Fruit fly (Drosophila melanogaster): ENCODE measurements around the gene CG42367.

CG42367 gene

dm6 chr2L:9908468-9908967 lies 21.9 kb upstream of the CG42367 start, which contains the start of gene CG13124 (continued):
- TF ChIP-seq ato (GFP tag; IDR thresholded peaks at IDR 0.05; ENCODE audit: partially characterized antibody) (no peak), HLH4C (GFP tag; IDR thresholded peaks at IDR 0.05; ENCODE audit: partially characterized antibody) (no peak), CG3995 (GFP tag; optimal IDR thresholded peaks at IDR 0.05) (peak; percentile 22), CG10209 (GFP tag; optimal IDR thresholded peaks at IDR 0.05) (no peak), CG18262 (tag; optimal IDR thresholded peaks at IDR 0.05) (no peak), CG34376 (GFP tag; optimal IDR thresholded peaks at IDR 0.05) (peak; percentile 62), Mad (GFP tag; optimal IDR thresholded peaks at IDR 0.05) (no peak), CG7987 (GFP tag; optimal IDR thresholded peaks at IDR 0.05) (no peak), CG11085 (GFP tag; IDR thresholded peaks at IDR 0.05) (no peak), gcm (GFP tag; optimal IDR thresholded peaks at IDR 0.05) (no peak), CG4328 (GFP tag; optimal IDR thresholded peaks at IDR 0.05) (no peak), CG14441 (GFP tag; IDR thresholded peaks at IDR 0.05) (no peak), tll (GFP tag; optimal IDR thresholded peaks at IDR 0.05) (no peak), Abd-B (GFP tag; optimal IDR thresholded peaks at IDR 0.05) (no peak), Dek (tag; optimal IDR thresholded peaks at IDR 0.05) (no peak), CG14014 (GFP tag; IDR thresholded peaks at IDR 0.05) (peak; percentile 24; the same call in 1 of the 2 replicates), CG17385 (GFP tag; optimal IDR thresholded peaks at IDR 0.05) (peak; percentile 58), sima (GFP tag; optimal IDR thresholded peaks at IDR 0.05) (no peak), Awh (GFP tag; IDR thresholded peaks at IDR 0.05) (no peak), run (tag; optimal IDR thresholded peaks at IDR 0.05) (no peak), CG4820 (GFP tag; optimal IDR thresholded peaks at IDR 0.05) (no peak), Adf1 (GFP tag; IDR thresholded peaks at IDR 0.05) (peak; percentile 42; the same call in 1 of the 2 replicates), CG18476 (GFP tag; optimal IDR thresholded peaks at IDR 0.05) (no peak), CG6854 (GFP tag; optimal IDR thresholded peaks at IDR 0.05) (peak; percentile 42), CrebB (tag; optimal IDR thresholded peaks at IDR 0.05) (peak; percentile 44), CG8765 (GFP tag; IDR thresholded peaks at IDR 0.05) (no peak), lov (optimal IDR thresholded peaks at IDR 0.05) (no peak), lov (GFP tag; IDR thresholded peaks at IDR 0.05) (no peak), CG16815 (GFP tag; optimal IDR thresholded peaks at IDR 0.05) (no peak), cwo (GFP tag; optimal IDR thresholded peaks at IDR 0.05) (no peak), Opbp (GFP tag; IDR thresholded peaks at IDR 0.05; ENCODE audit: partially characterized antibody) (no peak), trem (tag; optimal IDR thresholded peaks at IDR 0.05) (no peak), CG31441 (GFP tag; IDR thresholded peaks at IDR 0.05) (no peak), Nf-YC (tag; optimal IDR thresholded peaks at IDR 0.05) (peak; percentile 10), Vsx1 (GFP tag; optimal IDR thresholded peaks at IDR 0.05) (no peak), Rfx (GFP tag; IDR thresholded peaks at IDR 0.05) (peak; percentile 74), CG3407 (GFP tag; optimal IDR thresholded peaks at IDR 0.05) (no peak), NfI (GFP tag; optimal IDR thresholded peaks at IDR 0.05) (peak; percentile 32), CG32767 (GFP tag; IDR thresholded peaks at IDR 0.05) (0 out of 2 replicates have a peak, but pooled peaks have one; percentile 14), CG30431 (GFP tag; optimal IDR thresholded peaks at IDR 0.05) (no peak), odd (GFP tag; optimal IDR thresholded peaks at IDR 0.05) (no peak), usp (GFP tag; optimal IDR thresholded peaks at IDR 0.05) (no peak), ci (GFP tag; IDR thresholded peaks at IDR 0.05) (peak; percentile 66; the same call in 2 of the 3 replicates), CG12071 (GFP tag; optimal IDR thresholded peaks at IDR 0.05) (peak; percentile 38), CG5245 (GFP tag; optimal IDR thresholded peaks at IDR 0.05) (no peak), jing (GFP tag; optimal IDR thresholded peaks at IDR 0.05) (no peak), Scr (GFP tag; IDR thresholded peaks at IDR 0.05; ENCODE audit: partially characterized antibody) (no peak), CG6813 (GFP tag; optimal IDR thresholded peaks at IDR 0.05) (no peak), HLH54F (GFP tag; optimal IDR thresholded peaks at IDR 0.05) (no peak), CG3163 (GFP tag; optimal IDR thresholded peaks at IDR 0.05) (peak; percentile 86)

Data from whole organism, embryonic.